Fruit fly (Drosophila melanogaster): ENCODE measurements around the gene Sec16.

Gene Sec16

dm6 chrX:12595610-12596336 is at the start of gene Sec16, which contains the start of gene CG1824 (continued):
- no peak for TF ChIP-seq B-H2 (GFP tag; optimal IDR thresholded peaks at IDR 0.05)
- peak; percentile 45 for TF ChIP-seq CG12104 (GFP tag; optimal IDR thresholded peaks at IDR 0.05)
- no peak for TF ChIP-seq HLH3B (GFP tag; IDR thresholded peaks at IDR 0.05)
- TF ChIP-seq unpg (GFP tag; optimal IDR thresholded peaks at IDR 0.05): no peak
- TF ChIP-seq CG6683 (GFP tag; optimal IDR thresholded peaks at IDR 0.05): no peak
- TF ChIP-seq Ssrp (tag; optimal IDR thresholded peaks at IDR 0.05): peak; percentile 44
- no peak for TF ChIP-seq tx (GFP tag; optimal IDR thresholded peaks at IDR 0.05)
- peak; percentile 2 for TF ChIP-seq slou (GFP tag; optimal IDR thresholded peaks at IDR 0.05)
- TF ChIP-seq CG10274 (GFP tag; optimal IDR thresholded peaks at IDR 0.05): peak; percentile 14
- no peak for TF ChIP-seq CG1792 (GFP tag; optimal IDR thresholded peaks at IDR 0.05)
- peak; percentile 70 for TF ChIP-seq gem (tag; optimal IDR thresholded peaks at IDR 0.05)
- TF ChIP-seq gsb (GFP tag; IDR thresholded peaks at IDR 0.05): no peak
- TF ChIP-seq psq (GFP tag; optimal IDR thresholded peaks at IDR 0.05): no peak
- TF ChIP-seq btn (GFP tag; optimal IDR thresholded peaks at IDR 0.05): no peak
- TF ChIP-seq Hmx (GFP tag; optimal IDR thresholded peaks at IDR 0.05): no peak
- peak; percentile 65 for TF ChIP-seq CG2678 (tag; optimal IDR thresholded peaks at IDR 0.05)
- no peak for TF ChIP-seq pita (GFP tag; optimal IDR thresholded peaks at IDR 0.05)
- TF ChIP-seq MTF-1 (GFP tag; optimal IDR thresholded peaks at IDR 0.05; ENCODE audit: borderline replicate concordance): no peak
- TF ChIP-seq nerfin-2 (GFP tag; IDR thresholded peaks at IDR 0.05; ENCODE audit: partially characterized antibody): no peak
- peak; percentile 55; the same call in 2 of the 4 replicates for TF ChIP-seq Dll (GFP tag; IDR thresholded peaks at IDR 0.05; ENCODE audit: partially characterized antibody)
- no peak for TF ChIP-seq Nf-YA (GFP tag; IDR thresholded peaks at IDR 0.05)
- peak; percentile 21; the same call in 1 of the 2 replicates for TF ChIP-seq inv (GFP tag; IDR thresholded peaks at IDR 0.05; ENCODE audit: partially characterized antibody)
- peak; percentile 44 for TF ChIP-seq Sry-β (GFP tag; optimal IDR thresholded peaks at IDR 0.05)
- TF ChIP-seq CG3847 (GFP tag; IDR thresholded peaks at IDR 0.05): 0 out of 2 replicates have a peak, but pooled peaks have one; percentile 38
- peak; percentile 60 for TF ChIP-seq exex (tag; optimal IDR thresholded peaks at IDR 0.05)
- peak; percentile 58 for TF ChIP-seq trem (tag; optimal IDR thresholded peaks at IDR 0.05)
- TF ChIP-seq esg (GFP tag; conservative IDR thresholded peaks at IDR 0.05): peak; percentile 18; the same call in 1 of the 2 replicates
- TF ChIP-seq CG11695 (GFP tag; IDR thresholded peaks at IDR 0.05): 0 out of 3 replicates have a peak, but pooled peaks have one; percentile 22
- no peak for TF ChIP-seq gsb-n (tag; optimal IDR thresholded peaks at IDR 0.05)
- TF ChIP-seq gce (GFP tag; IDR thresholded peaks at IDR 0.05): no peak
- no peak for TF ChIP-seq Stat92E (GFP tag; optimal IDR thresholded peaks at IDR 0.05)
- TF ChIP-seq slbo (GFP tag; IDR thresholded peaks at IDR 0.05): peak; percentile 59
- no peak for TF ChIP-seq Side (GFP tag; optimal IDR thresholded peaks at IDR 0.05)
- no peak for TF ChIP-seq CG8089 (GFP tag; optimal IDR thresholded peaks at IDR 0.05)
- peak; percentile 52 for TF ChIP-seq Meics (GFP tag; optimal IDR thresholded peaks at IDR 0.05)
- no peak for TF ChIP-seq CG7963 (GFP tag; IDR thresholded peaks at IDR 0.05; ENCODE audit: partially characterized antibody)
- no peak for TF ChIP-seq ranshi (GFP tag; IDR thresholded peaks at IDR 0.05)
- peak in 1 of 2 experiments; percentile 18 for TF ChIP-seq tll (GFP tag; optimal IDR thresholded peaks at IDR 0.05)
- TF ChIP-seq CG15073 (GFP tag; optimal IDR thresholded peaks at IDR 0.05): peak; percentile 5
- TF ChIP-seq corto (GFP tag; optimal IDR thresholded peaks at IDR 0.05): no peak
- no peak for TF ChIP-seq CG8388 (GFP tag; optimal IDR thresholded peaks at IDR 0.05)
- TF ChIP-seq Xrp1 (GFP tag; IDR thresholded peaks at IDR 0.05): peak; percentile 11; the same call in 1 of the 2 replicates
- 0 out of 2 replicates have a peak, but pooled peaks have one; percentile 21 for TF ChIP-seq CG11085 (GFP tag; IDR thresholded peaks at IDR 0.05)
- peak; percentile 77 for TF ChIP-seq BEAF-32 (GFP tag; optimal IDR thresholded peaks at IDR 0.05)
- peak; percentile 58 for TF ChIP-seq CG9932 (GFP tag; IDR thresholded peaks at IDR 0.05)
- no peak for TF ChIP-seq wek (GFP tag; optimal IDR thresholded peaks at IDR 0.05)
- TF ChIP-seq crp (GFP tag; optimal IDR thresholded peaks at IDR 0.05): peak in 1 of 2 experiments; percentile 59
- no peak for TF ChIP-seq YL-1 (GFP tag; optimal IDR thresholded peaks at IDR 0.05)
